Worm (Caenorhabditis elegans) whole organism, L4/young adult: Measurements from ENCODE around the gene crn-2.

ENCODE experiments used
- W03F9.2 ChIP-seq: fragments of 150-350 bp; optimal IDR thresholded peaks from 2 replicates; lab custom pipeline; 2014; ENCODE audit warnings: missing biosample characterization, missing genetic modification characterization
- dao-5 ChIP-seq: sonication (generic microtip); optimal IDR thresholded peaks from 2 replicates; lab custom pipeline; 2016; ENCODE audit warnings: missing genotype, missing genetic modification characterization, moderate library complexity, missing compliant biosample characterization
- him-1 ChIP-seq: sonication (generic microtip); optimal IDR thresholded peaks from 2 replicates; lab custom pipeline; 2016; ENCODE audit warnings: missing genotype, missing genetic modification reagents, missing genetic modification characterization, missing compliant biosample characterization

ce11 chrV:5594315-5594714, at the start of gene crn-2:
- TF ChIP-seq him-1 (tag; lab: Kevin White, UChicago): no peak
- no peak for TF ChIP-seq dao-5 (tag; lab: Kevin White, UChicago)
- no peak for TF ChIP-seq W03F9.2 (tag; lab: Kevin White, UChicago)
